Fruit fly (Drosophila melanogaster) whole organism, wandering third instar larva: ENCODE data around the gene Pex1.
A peak's percentile ranks its signal among the peaks of the same experiment; 100 is the strongest.

Source experiments
- CG32264 ChIP-seq: fragments of 200-800 bp; sonication (Bioruptor generic); optimal IDR thresholded peaks from 2 replicates; lab custom pipeline; 2016; ENCODE audit warnings: missing biosample characterization, missing genetic modification characterization
- CG9705 ChIP-seq: fragments of 200-800 bp; sonication (Bioruptor generic); optimal IDR thresholded peaks from 2 replicates; lab custom pipeline; 2018; ENCODE audit warnings: missing biosample characterization, mild to moderate bottlenecking, missing genetic modification characterization
- CrebA ChIP-seq: fragments of 200-800 bp; sonication (Bioruptor generic); optimal IDR thresholded peaks from 2 replicates; lab custom pipeline; 2016; ENCODE audit warnings: missing biosample characterization, mild to moderate bottlenecking, missing genetic modification characterization, borderline replicate concordance
- Dfd ChIP-seq: fragments of >200 bp; optimal IDR thresholded peaks from 2 replicates; lab custom pipeline; 2017; ENCODE audit warnings: missing biosample characterization, missing genetic modification characterization
- Dif ChIP-seq: fragments of 200-275, 200-300 bp; sonication (Bioruptor generic); optimal IDR thresholded peaks from 2 replicates; lab custom pipeline; 2018; ENCODE audit warnings: missing biosample characterization, missing genetic modification characterization; ENCODE audit not compliant: partially characterized antibody
- HLH106 ChIP-seq: fragments of 200-800 bp; optimal IDR thresholded peaks from 3 replicates; lab custom pipeline; 2019; ENCODE audit warnings: missing biosample characterization, mild to moderate bottlenecking, missing genetic modification characterization, moderate library complexity
- Hr78 ChIP-seq: fragments of >200 bp; optimal IDR thresholded peaks from 2 replicates; lab custom pipeline; 2017; ENCODE audit warnings: missing biosample characterization, missing genetic modification characterization
- Hr83 ChIP-seq: fragments of 200-300 bp; sonication (Bioruptor generic); optimal IDR thresholded peaks from 2 replicates; lab custom pipeline; 2016; ENCODE audit warnings: missing biosample characterization, mild to moderate bottlenecking, missing genetic modification characterization, moderate library complexity; ENCODE audit not compliant: poor library complexity, severe bottlenecking
- Jra ChIP-seq: sonication (Bioruptor generic); optimal IDR thresholded peaks from 2 replicates; lab custom pipeline; 2016; ENCODE audit warnings: missing biosample characterization, missing genetic modification characterization
- Myc ChIP-seq: fragments of >200 bp; optimal IDR thresholded peaks from 2 replicates; lab custom pipeline; 2017
- OdsH ChIP-seq: fragments of 200-800 bp; sonication (Bioruptor generic); optimal IDR thresholded peaks from 2 replicates; lab custom pipeline; 2016; ENCODE audit warnings: missing biosample characterization, mild to moderate bottlenecking, missing genetic modification characterization
- Rel ChIP-seq, 2 experiments: fragments of 200-800 bp; sonication (Bioruptor generic) in 1 of 2; optimal IDR thresholded peaks; 2 replicates in 1 of 2; 3 replicates in 1 of 2; lab custom pipeline; 2016 to 2019; ENCODE audit warnings: mild to moderate bottlenecking in 2 of 2, missing biosample characterization in 2 of 2, missing genetic modification characterization in 2 of 2, moderate library complexity in 1 of 2
- Vsx2 ChIP-seq: fragments of 200-300, 225-300 bp; sonication (Bioruptor generic); optimal IDR thresholded peaks from 2 replicates; lab custom pipeline; 2018; ENCODE audit warnings: missing biosample characterization, missing genetic modification characterization; ENCODE audit not compliant: partially characterized antibody
- br ChIP-seq: fragments of 200-800 bp; sonication (Bioruptor generic); optimal IDR thresholded peaks from 2 replicates; lab custom pipeline; 2016; ENCODE audit warnings: missing biosample characterization, missing genetic modification characterization
- brk ChIP-seq: fragments of 200-800 bp; sonication (Bioruptor generic); optimal IDR thresholded peaks from 2 replicates; lab custom pipeline; 2016; ENCODE audit warnings: missing biosample characterization, mild to moderate bottlenecking, missing genetic modification characterization
- dmrt93B ChIP-seq: fragments of 200-800 bp; sonication (Bioruptor generic); optimal IDR thresholded peaks from 2 replicates; lab custom pipeline; 2018; ENCODE audit warnings: missing biosample characterization, mild to moderate bottlenecking, missing genetic modification characterization
- ey ChIP-seq: fragments of 200-800 bp; sonication (Bioruptor generic); optimal IDR thresholded peaks from 2 replicates; lab custom pipeline; 2016; ENCODE audit warnings: missing biosample characterization, missing genetic modification characterization
- foxo ChIP-seq, 2 experiments: fragments of 200-800 bp; sonication (Bioruptor generic); optimal IDR thresholded peaks; 2 replicates in 1 of 2; 3 replicates in 1 of 2; lab custom pipeline; 2016 to 2017; ENCODE audit warnings: missing biosample characterization in 2 of 2, missing genetic modification characterization in 2 of 2
- fru ChIP-seq: fragments of 200-800 bp; sonication (Bioruptor generic); optimal IDR thresholded peaks from 3 replicates; lab custom pipeline; 2016; ENCODE audit warnings: missing biosample characterization, mild to moderate bottlenecking, missing genetic modification characterization
- lola ChIP-seq: fragments of >200 bp; optimal IDR thresholded peaks from 2 replicates; lab custom pipeline; 2017; ENCODE audit warnings: missing biosample characterization, missing genetic modification characterization
- pan ChIP-seq: fragments of >200 bp; optimal IDR thresholded peaks from 2 replicates; lab custom pipeline; 2017
- rgr ChIP-seq: fragments of 200-800 bp; sonication (Bioruptor generic); optimal IDR thresholded peaks from 3 replicates; lab custom pipeline; 2016; ENCODE audit warnings: missing biosample characterization, mild to moderate bottlenecking, missing genetic modification characterization
- sage ChIP-seq: fragments of 200-800 bp; sonication (Bioruptor generic); optimal IDR thresholded peaks from 2 replicates; lab custom pipeline; 2016; ENCODE audit warnings: missing biosample characterization, mild to moderate bottlenecking, missing genetic modification characterization
- sv ChIP-seq: fragments of 200-800 bp; sonication (Bioruptor generic); optimal IDR thresholded peaks from 3 replicates; lab custom pipeline; 2016; ENCODE audit warnings: missing biosample characterization, missing genetic modification characterization
- tai ChIP-seq: sonication (Bioruptor generic); optimal IDR thresholded peaks from 2 replicates; lab custom pipeline; 2016; ENCODE audit warnings: missing biosample characterization, missing genetic modification characterization

Pex1 gene

DNA sequence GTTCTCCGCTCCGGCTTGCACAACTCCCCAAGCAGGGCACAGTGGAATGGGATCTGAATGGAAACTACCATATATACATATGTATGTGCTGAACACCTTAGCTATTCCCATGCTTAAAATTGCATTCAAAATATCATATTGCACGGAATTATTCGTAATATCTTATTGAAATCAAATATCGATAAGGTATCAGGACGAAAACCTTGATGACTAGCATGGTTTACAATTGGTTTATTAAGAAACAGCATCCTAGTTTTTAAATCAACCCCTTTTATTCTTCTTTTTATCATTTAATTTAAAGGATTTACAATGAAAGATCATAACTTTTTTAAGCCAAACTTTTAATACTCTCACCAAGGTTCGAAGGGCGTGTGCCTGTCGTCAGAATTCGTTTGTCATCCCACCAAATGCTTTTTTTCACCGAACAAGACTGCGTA, 16.4 kb upstream of the Pex1 start (continued):
- TF ChIP-seq CrebA (GFP tag; lab: Kevin White, UChicago) = no peak
- TF ChIP-seq brk (GFP tag; lab: Kevin White, UChicago) = no peak
- no peak for TF ChIP-seq lola (GFP tag; lab: Kevin White, UChicago)
- peak; percentile 16 for TF ChIP-seq CG32264 (GFP tag; lab: Kevin White, UChicago)

DNA sequence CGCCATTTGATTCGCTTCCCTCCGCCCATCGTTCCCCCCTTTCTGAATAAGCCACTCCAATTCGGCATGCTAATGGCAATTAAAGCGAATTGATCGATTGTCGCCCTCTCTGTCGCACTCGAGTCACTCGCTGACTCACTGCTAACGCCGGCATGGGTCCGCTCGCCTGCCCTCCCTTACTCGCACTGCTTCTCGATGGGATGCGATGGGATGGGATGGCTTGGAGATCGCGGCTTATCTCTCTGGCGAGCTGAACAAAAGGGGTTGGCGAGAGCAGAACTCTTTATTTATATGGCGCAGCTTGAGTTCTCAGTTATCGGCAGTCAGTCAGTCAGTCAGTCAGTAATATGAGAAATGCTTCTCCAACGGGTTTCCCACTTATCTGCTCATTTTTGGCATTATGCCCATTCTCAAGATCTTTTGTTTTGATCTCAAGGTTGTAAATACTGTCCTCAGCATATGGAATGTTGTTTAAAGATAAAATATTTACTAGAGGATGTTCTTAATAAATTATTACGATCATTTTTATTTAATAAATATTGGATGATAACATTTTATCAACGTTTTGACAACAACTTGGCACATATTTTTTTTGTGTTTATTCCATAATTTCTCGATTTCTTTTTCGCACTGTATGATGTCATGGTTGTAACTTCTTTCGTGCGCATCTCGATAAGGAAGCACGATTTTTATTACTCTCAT, 15.7 kb upstream of the Pex1 start:
- no peak for TF ChIP-seq Rel (GFP tag; optimal IDR thresholded peaks at IDR 0.05; lab: Kevin White, UChicago)
- peak; percentile 35 for TF ChIP-seq Rel (tag; optimal IDR thresholded peaks at IDR 0.05; lab: Kevin White, UChicago)
- TF ChIP-seq br (GFP tag; lab: Kevin White, UChicago) = no peak
- TF ChIP-seq Hr78 = no peak
- TF ChIP-seq Myc = no peak
- TF ChIP-seq Hr83 (GFP tag; lab: Kevin White, UChicago) = peak; percentile 48
- TF ChIP-seq Jra (GFP tag; lab: Kevin White, UChicago) = peak; percentile 54
- no peak for TF ChIP-seq Dfd (GFP tag; lab: Kevin White, UChicago)
- peak; percentile 9 for TF ChIP-seq Dif (GFP tag; lab: Kevin White, UChicago)
- no peak for TF ChIP-seq Vsx2 (GFP tag; lab: Kevin White, UChicago)
- no peak for TF ChIP-seq dmrt93B (GFP tag; lab: Kevin White, UChicago)

DNA sequence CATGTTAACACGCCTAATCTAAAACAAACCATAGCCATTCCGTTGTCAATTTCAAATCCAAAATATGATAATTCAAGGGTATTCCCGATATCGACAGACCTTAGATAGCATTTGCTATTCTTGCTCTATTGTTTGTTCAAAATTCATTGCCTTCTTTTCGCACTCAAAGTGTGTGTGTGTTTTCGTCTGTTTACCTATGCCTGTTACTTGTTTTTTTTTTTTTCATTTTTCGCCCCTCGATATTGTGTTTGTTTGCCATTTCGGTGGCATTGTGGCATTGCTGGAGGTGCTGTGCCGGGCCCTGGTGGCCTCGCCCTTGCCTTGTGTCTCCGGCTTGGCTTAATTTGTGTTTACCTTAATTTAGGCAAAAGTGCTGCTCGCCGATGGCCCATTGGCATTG, 14.9 kb upstream of the Pex1 start:
- no peak for TF ChIP-seq lola (GFP tag; lab: Kevin White, UChicago)
- no peak for TF ChIP-seq ey
- no peak for TF ChIP-seq pan (lab: Kevin White, UChicago)
- TF ChIP-seq Jra (GFP tag; lab: Kevin White, UChicago) = no peak

DNA sequence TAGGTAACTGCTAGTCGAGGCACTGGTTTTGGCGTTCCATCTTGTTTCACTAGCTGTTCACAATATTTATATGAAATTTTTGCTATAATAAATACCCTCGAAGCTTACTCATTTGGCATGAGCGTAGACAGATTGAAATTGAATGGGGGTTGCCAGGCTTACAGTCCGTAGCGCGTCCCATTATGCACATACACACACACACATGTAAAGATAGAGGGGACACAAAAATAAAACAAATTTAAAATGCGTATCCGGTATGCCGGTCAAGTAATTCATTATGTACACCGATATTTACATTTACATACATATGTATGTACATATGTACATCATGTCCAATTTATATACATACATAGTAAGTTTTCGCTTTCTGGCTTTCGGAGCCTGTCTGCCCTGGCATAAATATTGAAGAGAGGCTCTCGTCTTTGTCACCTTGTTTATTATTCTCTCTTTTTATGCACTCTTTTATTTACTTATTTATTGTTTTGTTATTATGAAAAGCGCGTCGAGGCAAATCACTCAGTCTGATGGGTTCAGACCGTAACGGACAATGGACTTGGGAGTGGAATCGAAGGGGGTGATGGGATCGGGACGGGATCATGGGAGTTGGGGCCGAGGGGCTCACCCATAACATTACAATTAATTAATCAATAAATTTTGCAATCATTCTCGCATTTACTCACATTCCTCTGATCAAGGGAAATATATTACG, 12.3 kb upstream of the Pex1 start:
- TF ChIP-seq ey = peak; percentile 10
- TF ChIP-seq br (GFP tag; lab: Kevin White, UChicago) = peak; percentile 21
- TF ChIP-seq rgr (GFP tag; lab: Kevin White, UChicago) = peak; percentile 18
- TF ChIP-seq CG9705 = no peak
- TF ChIP-seq tai (GFP tag; lab: Kevin White, UChicago) = no peak
- TF ChIP-seq foxo (GFP tag; optimal IDR thresholded peaks at IDR 0.05; lab: Kevin White, UChicago) = peak in 1 of 2 experiments; percentile 36

DNA sequence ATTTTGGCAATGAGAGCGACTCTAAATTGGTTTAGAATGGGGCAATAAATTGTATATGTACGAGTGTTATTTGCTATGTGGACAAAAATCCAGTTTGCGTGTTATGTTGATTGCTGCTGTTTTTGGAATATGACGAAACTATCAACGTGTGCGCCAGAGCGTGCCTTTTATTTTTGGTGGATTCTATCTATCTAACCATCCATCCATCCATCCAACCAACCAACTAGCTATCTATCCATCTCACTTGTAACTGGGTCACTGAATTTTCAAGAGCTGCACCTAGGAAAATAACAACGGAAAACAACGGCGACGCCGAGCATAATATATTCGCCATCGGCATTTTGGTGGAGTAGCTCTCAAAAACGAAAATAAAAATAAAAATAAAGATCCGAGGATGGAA, 9.0 kb upstream of the Pex1 start:
- TF ChIP-seq CG9705 = no peak
- no peak for TF ChIP-seq HLH106 (tag; lab: Kevin White, UChicago)

DNA sequence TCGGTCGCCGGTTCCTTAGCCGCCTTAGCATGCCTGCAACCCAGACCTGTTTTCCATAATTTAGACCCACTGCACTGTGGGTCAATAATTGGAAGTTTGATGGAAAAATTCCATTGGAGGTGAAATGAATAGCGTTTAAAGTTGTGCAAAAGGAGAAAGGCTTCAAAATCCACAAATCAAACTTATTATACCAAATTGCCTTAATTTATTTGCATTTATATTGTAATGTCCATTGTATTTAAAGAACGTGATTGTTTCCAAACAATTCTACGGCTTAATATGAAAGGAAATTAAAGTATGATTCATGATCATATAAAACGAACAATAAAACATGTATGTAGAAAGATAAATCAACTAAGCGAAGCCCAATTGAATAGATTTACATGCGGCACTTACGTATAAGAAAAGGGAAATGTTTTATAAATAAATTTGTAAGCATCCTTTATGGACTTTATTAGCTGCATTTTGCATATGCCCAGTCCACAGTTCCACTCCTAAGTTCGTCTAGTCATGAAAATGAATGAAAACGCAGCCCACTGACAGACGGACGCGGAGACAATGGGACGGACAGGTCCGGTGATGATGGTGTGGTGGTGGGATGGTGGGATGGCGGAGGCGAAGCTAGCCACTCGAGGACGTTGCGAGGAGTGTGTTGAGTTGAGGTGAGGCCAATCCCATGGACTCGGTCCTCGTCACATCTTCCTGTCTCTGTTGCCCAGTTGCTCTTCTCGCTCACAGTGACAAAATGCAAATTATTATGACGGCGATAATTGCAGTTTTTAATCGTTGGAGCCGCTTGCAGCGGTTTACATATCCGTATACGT, 8.2 kb upstream of the Pex1 start:
- TF ChIP-seq lola (GFP tag; lab: Kevin White, UChicago) = no peak

DNA sequence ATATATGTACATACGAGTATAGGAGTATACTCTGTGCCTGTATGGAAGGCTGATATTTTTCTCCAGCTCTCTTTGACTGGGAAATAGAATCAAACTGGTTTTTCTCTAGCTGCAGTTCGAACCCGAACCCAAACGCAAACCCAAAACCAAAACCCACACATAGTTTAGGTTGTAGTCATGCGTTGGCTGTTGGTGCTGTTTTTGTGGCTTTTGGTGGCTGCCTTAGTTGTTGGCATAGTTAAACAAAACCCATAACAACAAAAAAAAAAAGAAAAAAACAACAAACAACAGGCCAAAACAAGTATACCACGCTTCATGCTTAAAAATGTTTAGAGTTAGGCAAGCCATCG, 7.7 kb upstream of the Pex1 start:
- TF ChIP-seq fru (GFP tag; lab: Kevin White, UChicago) = no peak
- no peak for TF ChIP-seq br (GFP tag; lab: Kevin White, UChicago)
- no peak for TF ChIP-seq Myc

DNA sequence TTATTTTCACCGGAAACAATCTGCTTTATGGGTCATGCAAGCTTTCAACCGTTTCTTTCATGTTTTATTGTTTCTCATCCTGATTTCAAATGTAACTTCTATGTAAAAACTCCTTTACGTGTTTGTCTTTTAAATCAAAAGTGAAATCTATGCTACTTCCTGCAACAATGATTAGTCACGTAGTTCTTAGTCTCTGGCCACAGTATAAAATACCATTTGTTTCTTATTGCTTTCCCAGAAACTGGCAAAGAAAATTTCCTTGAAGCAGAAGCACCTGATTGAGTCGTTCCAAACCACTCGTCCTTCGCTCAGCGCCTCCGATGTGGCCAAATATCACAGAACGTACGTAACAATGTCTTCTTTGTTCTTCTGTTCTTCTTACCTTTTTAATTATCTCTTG, 3.8 kb downstream of the Pex1 start, which contains the start of gene btl:
TSS of gene btl (plus strand) at position 301 of the 400 bp plus-strand sequence.
- no peak for TF ChIP-seq sv (GFP tag; lab: Kevin White, UChicago)
- TF ChIP-seq Vsx2 (GFP tag; lab: Kevin White, UChicago) = no peak
- no peak for TF ChIP-seq sage (GFP tag; lab: Kevin White, UChicago)
- TF ChIP-seq OdsH = no peak
- TF ChIP-seq, all 38 proteins: peak for 0
